Fruit fly (Drosophila melanogaster): ENCODE measurements around the gene CG11369.

The CG11369 gene

DNA sequence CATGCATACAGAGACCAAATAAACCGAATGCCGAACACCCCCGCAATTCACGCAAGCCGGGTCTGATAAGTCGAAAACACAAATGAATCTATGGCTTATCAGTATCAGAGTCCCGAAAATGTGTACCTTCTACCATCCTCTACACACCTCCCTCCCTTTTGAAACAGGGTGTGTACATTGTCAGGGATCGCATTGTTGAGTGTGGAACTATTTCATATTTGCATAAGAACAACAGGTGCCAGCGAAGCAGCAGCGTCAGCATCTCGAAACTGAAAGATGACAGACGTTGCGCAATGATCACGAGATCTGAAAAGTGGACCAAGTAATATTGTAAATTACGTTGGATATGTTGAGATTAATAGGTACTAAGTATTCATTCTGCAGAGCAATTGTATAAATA lies 5.7 kb downstream of the CG11369 start:
- TF ChIP-seq CG13204 (GFP tag; optimal IDR thresholded peaks at IDR 0.05) (no peak), rn (GFP tag; IDR thresholded peaks at IDR 0.05) (no peak), CG8301 (tag; optimal IDR thresholded peaks at IDR 0.05) (no peak), CG17806 (tag; optimal IDR thresholded peaks at IDR 0.05) (no peak), CG34367 (tag; optimal IDR thresholded peaks at IDR 0.05) (no peak), CG14655 (GFP tag; optimal IDR thresholded peaks at IDR 0.05) (no peak), Ets98B (GFP tag; IDR thresholded peaks at IDR 0.05) (no peak), CG32121 (GFP tag; IDR thresholded peaks at IDR 0.05) (no peak), gl (tag; optimal IDR thresholded peaks at IDR 0.05) (no peak), fd96Ca (GFP tag; IDR thresholded peaks at IDR 0.05) (no peak), EcR (GFP tag; optimal IDR thresholded peaks at IDR 0.05) (no peak), D1 (tag; optimal IDR thresholded peaks at IDR 0.05) (no peak), CG12605 (GFP tag; IDR thresholded peaks at IDR 0.05) (no peak), CG10348 (GFP tag; IDR thresholded peaks at IDR 0.05) (no peak), Pif1A (GFP tag; optimal IDR thresholded peaks at IDR 0.05) (no peak), CG8159 (tag; optimal IDR thresholded peaks at IDR 0.05) (no peak), CG9948 (tag; optimal IDR thresholded peaks at IDR 0.05) (no peak), CG15710 (tag; optimal IDR thresholded peaks at IDR 0.05) (no peak)

DNA sequence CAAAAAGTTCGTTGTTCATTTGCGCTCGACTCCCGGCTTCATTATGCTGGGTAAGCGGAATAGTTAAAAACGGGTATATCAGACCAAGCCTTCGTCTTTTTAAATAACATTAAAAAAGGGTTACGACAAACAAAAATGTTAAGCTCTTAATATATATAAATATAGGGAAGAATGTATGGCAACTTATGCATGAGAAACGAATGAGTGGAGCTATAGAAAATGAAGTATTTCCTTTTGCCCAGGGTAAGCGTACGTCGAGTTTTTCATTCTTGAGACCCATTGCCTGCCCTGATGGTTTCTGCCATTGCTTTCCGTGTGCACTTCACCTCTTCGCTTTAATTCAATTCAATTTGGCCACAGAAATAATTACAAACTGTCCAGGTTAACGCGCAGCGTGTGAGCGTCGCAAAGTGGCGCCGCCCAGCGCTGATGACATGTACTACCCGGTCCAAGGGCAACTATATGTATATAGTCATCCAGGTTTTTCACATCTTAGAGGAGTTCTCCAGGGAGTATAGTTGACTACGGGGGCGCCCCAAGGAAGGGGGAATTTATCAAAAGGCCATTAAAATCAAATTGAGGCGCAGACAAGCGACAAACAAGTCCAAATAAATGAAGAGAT lies 7.2 kb downstream of the CG11369 start:
- TF ChIP-seq CG17806 (tag; optimal IDR thresholded peaks at IDR 0.05), result no peak
- TF ChIP-seq EcR (GFP tag; optimal IDR thresholded peaks at IDR 0.05), result peak; percentile 48

DNA sequence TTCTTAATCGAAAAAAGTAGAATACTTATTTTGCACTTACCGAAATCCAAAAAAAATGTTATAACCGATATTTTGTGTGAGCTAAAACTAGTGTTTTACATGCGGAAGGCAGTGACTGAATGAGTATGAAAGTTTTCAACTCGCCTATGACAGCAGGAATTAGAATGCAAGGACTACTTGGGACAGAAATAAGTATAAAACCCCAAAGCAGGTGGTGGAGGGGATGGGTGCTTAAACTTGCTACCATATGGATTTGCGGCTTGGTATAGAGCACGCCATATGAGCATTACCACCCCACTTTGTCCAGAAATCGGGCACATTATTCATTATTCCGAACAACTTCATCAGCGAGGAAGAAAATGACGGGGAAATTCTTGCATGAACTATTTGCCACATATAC lies 11.9 kb downstream of the CG11369 start, which contains the start of gene CG12689:
Gene CG12689, minus strand, starts transcription at position 101 of the 400 bp plus-strand sequence.
- no peak for TF ChIP-seq Snoo (tag; optimal IDR thresholded peaks at IDR 0.05)
- no peak for TF ChIP-seq CG32121 (GFP tag; IDR thresholded peaks at IDR 0.05)
- no peak for TF ChIP-seq CG17806 (tag; optimal IDR thresholded peaks at IDR 0.05)
- no peak for TF ChIP-seq CG14655 (GFP tag; optimal IDR thresholded peaks at IDR 0.05)
- no peak for TF ChIP-seq gl (tag; optimal IDR thresholded peaks at IDR 0.05)
- no peak for TF ChIP-seq CG13204 (GFP tag; optimal IDR thresholded peaks at IDR 0.05)
- TF ChIP-seq CG4496 (GFP tag; IDR thresholded peaks at IDR 0.05), result no peak
- no peak for TF ChIP-seq CG10348 (GFP tag; IDR thresholded peaks at IDR 0.05)
- no peak for TF ChIP-seq Pif1B (GFP tag; optimal IDR thresholded peaks at IDR 0.05)
- TF ChIP-seq CG12605 (GFP tag; IDR thresholded peaks at IDR 0.05), result no peak
- TF ChIP-seq CG15710 (tag; optimal IDR thresholded peaks at IDR 0.05), result no peak
- TF ChIP-seq CG8159 (tag; optimal IDR thresholded peaks at IDR 0.05), result no peak
- no peak for TF ChIP-seq Ets98B (GFP tag; IDR thresholded peaks at IDR 0.05)

DNA sequence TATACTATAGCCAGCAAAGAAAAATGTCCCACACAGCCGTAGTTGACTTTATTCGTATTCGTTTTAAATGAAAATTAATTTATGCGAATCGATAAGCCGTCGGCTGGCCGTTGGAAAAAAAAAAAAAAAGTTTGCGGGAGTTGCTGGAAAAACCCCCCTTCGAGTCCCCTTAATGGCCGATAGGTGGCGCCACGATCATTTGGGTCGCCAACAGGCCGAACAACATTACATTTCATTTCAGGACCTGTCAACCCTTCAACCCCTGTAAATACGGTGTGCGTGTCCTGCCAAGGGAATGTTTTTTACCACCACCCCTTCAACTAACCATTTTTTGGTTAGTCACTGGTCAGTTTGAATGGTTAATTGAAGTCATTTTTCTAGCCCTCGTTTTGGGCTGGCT lies 19.0 kb downstream of the CG11369 start:
- TF ChIP-seq CG34367 (tag; optimal IDR thresholded peaks at IDR 0.05) (no peak), CG15710 (tag; optimal IDR thresholded peaks at IDR 0.05) (no peak), CG8159 (tag; optimal IDR thresholded peaks at IDR 0.05) (no peak), Pif1A (GFP tag; optimal IDR thresholded peaks at IDR 0.05) (no peak), CG12605 (GFP tag; IDR thresholded peaks at IDR 0.05) (no peak), Ets98B (GFP tag; IDR thresholded peaks at IDR 0.05) (no peak), CG4496 (GFP tag; IDR thresholded peaks at IDR 0.05) (no peak), CG14655 (GFP tag; optimal IDR thresholded peaks at IDR 0.05) (no peak), CG9948 (tag; optimal IDR thresholded peaks at IDR 0.05) (no peak), CG10348 (GFP tag; IDR thresholded peaks at IDR 0.05) (no peak), CG13204 (GFP tag; optimal IDR thresholded peaks at IDR 0.05) (no peak), gl (tag; optimal IDR thresholded peaks at IDR 0.05) (no peak)

DNA sequence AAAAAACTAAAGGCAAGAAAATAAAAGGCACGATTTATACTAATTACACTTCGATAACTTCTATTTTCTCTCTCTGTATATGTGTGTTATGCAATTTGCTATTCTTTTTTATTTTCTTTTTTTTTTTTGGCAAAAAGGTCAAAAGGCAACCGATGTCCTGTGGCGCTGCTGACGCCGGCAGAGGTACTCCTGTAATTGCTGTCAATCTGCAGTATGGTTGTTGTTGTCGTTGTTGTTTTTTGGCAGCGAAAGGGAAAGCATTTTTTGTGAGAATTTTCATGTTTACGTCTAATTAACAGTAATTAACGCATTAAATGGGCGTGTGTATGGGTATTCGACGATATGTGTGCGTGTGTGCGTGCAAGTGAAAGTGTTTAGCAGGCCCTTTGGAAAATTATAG lies 29.6 kb downstream of the CG11369 start:
- no peak for TF ChIP-seq CG12605 (GFP tag; IDR thresholded peaks at IDR 0.05)
- TF ChIP-seq CG13204 (GFP tag; optimal IDR thresholded peaks at IDR 0.05), result no peak
- no peak for TF ChIP-seq gl (tag; optimal IDR thresholded peaks at IDR 0.05)
- no peak for TF ChIP-seq Pif1B (GFP tag; optimal IDR thresholded peaks at IDR 0.05)
- TF ChIP-seq D1 (tag; optimal IDR thresholded peaks at IDR 0.05), result no peak
- no peak for TF ChIP-seq CG32121 (GFP tag; IDR thresholded peaks at IDR 0.05)
- no peak for TF ChIP-seq CG8159 (tag; optimal IDR thresholded peaks at IDR 0.05)
- TF ChIP-seq CG8301 (tag; optimal IDR thresholded peaks at IDR 0.05), result no peak
- TF ChIP-seq EcR (GFP tag; optimal IDR thresholded peaks at IDR 0.05), result no peak

DNA sequence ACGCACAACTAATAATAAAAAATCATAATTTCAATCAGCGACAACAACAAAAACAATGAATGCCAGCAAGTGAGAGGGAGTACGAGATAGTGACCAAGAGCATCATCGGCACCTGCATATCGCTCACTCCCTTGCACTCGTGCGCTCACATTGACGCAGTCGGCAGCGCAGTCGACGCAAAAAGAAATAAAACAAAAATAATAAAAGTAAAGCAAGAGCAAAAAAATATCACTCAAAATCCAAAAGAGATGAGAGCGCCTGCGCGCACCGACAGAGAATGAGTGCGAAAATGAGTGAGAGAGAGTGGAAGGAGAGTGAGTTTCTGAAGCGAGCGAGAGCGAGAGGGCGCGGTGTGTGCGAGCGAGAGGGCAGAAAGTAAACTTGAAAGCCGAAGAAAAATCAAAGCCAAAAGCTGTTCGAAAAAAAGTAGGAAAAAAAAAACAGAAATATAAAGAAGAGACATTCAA lies 30.4 kb downstream of the CG11369 start:
- peak; percentile 90 for TF ChIP-seq D1 (tag; optimal IDR thresholded peaks at IDR 0.05)
- peak; percentile 86 for TF ChIP-seq CG17806 (tag; optimal IDR thresholded peaks at IDR 0.05)
- peak; percentile 69 for TF ChIP-seq EcR (GFP tag; optimal IDR thresholded peaks at IDR 0.05)
- peak; percentile 97 for TF ChIP-seq Pif1A (GFP tag; optimal IDR thresholded peaks at IDR 0.05)
- TF ChIP-seq fd96Ca (GFP tag; IDR thresholded peaks at IDR 0.05), result peak; percentile 96
- TF ChIP-seq CG12605 (GFP tag; IDR thresholded peaks at IDR 0.05), result peak; percentile 99
- peak; percentile 96 for TF ChIP-seq Ets98B (GFP tag; IDR thresholded peaks at IDR 0.05)
- peak; percentile 95 for TF ChIP-seq CG14655 (GFP tag; optimal IDR thresholded peaks at IDR 0.05)
- TF ChIP-seq CG10348 (GFP tag; IDR thresholded peaks at IDR 0.05), result no peak
- peak; percentile 96 for TF ChIP-seq CG34367 (tag; optimal IDR thresholded peaks at IDR 0.05)
- TF ChIP-seq rn (GFP tag; IDR thresholded peaks at IDR 0.05), result peak; percentile 88
- peak; percentile 95 for TF ChIP-seq Pif1B (GFP tag; optimal IDR thresholded peaks at IDR 0.05)
- TF ChIP-seq CG8159 (tag; optimal IDR thresholded peaks at IDR 0.05), result peak; percentile 89
- peak; percentile 98 for TF ChIP-seq CG4496 (GFP tag; IDR thresholded peaks at IDR 0.05)
- TF ChIP-seq Snoo (tag; optimal IDR thresholded peaks at IDR 0.05), result peak; percentile 91
- peak; percentile 88 for TF ChIP-seq CG8301 (tag; optimal IDR thresholded peaks at IDR 0.05)
- peak; percentile 95 for TF ChIP-seq CG32121 (GFP tag; IDR thresholded peaks at IDR 0.05)
- peak; percentile 92 for TF ChIP-seq CG15710 (tag; optimal IDR thresholded peaks at IDR 0.05)
- TF ChIP-seq gl (tag; optimal IDR thresholded peaks at IDR 0.05), result peak; percentile 99
- TF ChIP-seq CG9948 (tag; optimal IDR thresholded peaks at IDR 0.05), result peak; percentile 85
- TF ChIP-seq CG13204 (GFP tag; optimal IDR thresholded peaks at IDR 0.05), result peak; percentile 96

Data from whole organism, pupa.